Worm (Caenorhabditis elegans) whole organism, L3 larva: ENCODE measurements around the gene wbp-11.
A peak's percentile ranks its signal among the peaks of the same experiment; 100 is the strongest.

Experiments
- R02D3.7 ChIP-seq: fragments of 150-350 bp; optimal IDR thresholded peaks from 2 replicates; lab custom pipeline; 2014; ENCODE audit warnings: missing biosample characterization, missing genetic modification characterization
- ZK546.5 ChIP-seq: sonication (generic microtip); optimal IDR thresholded peaks from 2 replicates; lab custom pipeline; 2017; ENCODE audit warnings: missing biosample characterization, missing genetic modification characterization
- aly-2 ChIP-seq: fragments of 150-350 bp; optimal IDR thresholded peaks from 2 replicates; lab custom pipeline; 2014; ENCODE audit warnings: missing biosample characterization, missing genetic modification characterization
- ama-1 ChIP-seq: fragments of 150-350 bp; optimal IDR thresholded peaks from 2 replicates; lab custom pipeline; 2018
- ceh-16 ChIP-seq: sonication (generic microtip); optimal IDR thresholded peaks from 2 replicates; lab custom pipeline; 2017; ENCODE audit warnings: missing biosample characterization, missing genetic modification characterization
- ceh-28 ChIP-seq: fragments of 150-350 bp; optimal IDR thresholded peaks from 2 replicates; lab custom pipeline; 2014; ENCODE audit warnings: missing biosample characterization, missing genetic modification reagents, missing genetic modification characterization
- ceh-82 ChIP-seq: fragments of 150-350 bp; optimal IDR thresholded peaks from 2 replicates; lab custom pipeline; 2014; ENCODE audit warnings: missing biosample characterization, missing genetic modification characterization
- ceh-9 ChIP-seq: sonication (generic microtip); optimal IDR thresholded peaks from 2 replicates; lab custom pipeline; 2018; ENCODE audit warnings: missing biosample characterization, missing genetic modification characterization
- daf-12 ChIP-seq: fragments of 150-350 bp; optimal IDR thresholded peaks from 2 replicates; lab custom pipeline; 2014; ENCODE audit warnings: missing biosample characterization, missing genetic modification reagents, missing genetic modification characterization
- egl-27 ChIP-seq: sonication (generic microtip); optimal IDR thresholded peaks from 4 replicates; lab custom pipeline; 2017; ENCODE audit warnings: missing biosample characterization, missing genetic modification reagents, missing genetic modification characterization
- egl-5 ChIP-seq: fragments of 150-350 bp; optimal IDR thresholded peaks from 2 replicates; lab custom pipeline; 2017; ENCODE audit warnings: missing biosample characterization, missing genetic modification reagents, missing genetic modification characterization, inconsistent platforms
- elt-1 ChIP-seq: fragments of 150-350 bp; optimal IDR thresholded peaks from 2 replicates; lab custom pipeline; 2014; ENCODE audit warnings: missing biosample characterization, missing genetic modification characterization
- elt-2 ChIP-seq: sonication (generic microtip); optimal IDR thresholded peaks from 2 replicates; lab custom pipeline; 2016; ENCODE audit warnings: missing genetic modification reagents, mild to moderate bottlenecking, missing genetic modification characterization, missing compliant biosample characterization
- elt-3 ChIP-seq, 3 experiments: fragments of 150-350 bp in 1 of 3; sonication (generic microtip) in 2 of 3; optimal IDR thresholded peaks; 2 replicates in 2 of 3; 4 replicates in 1 of 3; lab custom pipeline; 2014 to 2017; ENCODE audit warnings: missing biosample characterization in 3 of 3, missing genetic modification characterization in 3 of 3
- eor-1 ChIP-seq, 2 experiments: fragments of 150-350 bp; optimal IDR thresholded peaks; 2 replicates each; lab custom pipeline; 2014 to 2018; ENCODE audit warnings: missing biosample characterization in 2 of 2, missing genetic modification characterization in 2 of 2
- fkh-10 ChIP-seq: sonication (generic microtip); optimal IDR thresholded peaks from 2 replicates; lab custom pipeline; 2017; ENCODE audit warnings: missing biosample characterization, missing genetic modification reagents, missing genetic modification characterization
- fkh-2 ChIP-seq: fragments of 150-350 bp; optimal IDR thresholded peaks from 2 replicates; lab custom pipeline; 2014; ENCODE audit warnings: missing biosample characterization, missing genetic modification reagents, missing genetic modification characterization
- fos-1 ChIP-seq: fragments of 150-350 bp; optimal IDR thresholded peaks from 2 replicates; lab custom pipeline; 2014; ENCODE audit warnings: missing biosample characterization, missing genetic modification characterization
- hmg-11 ChIP-seq: sonication (generic microtip); optimal IDR thresholded peaks from 2 replicates; lab custom pipeline; 2016; ENCODE audit warnings: missing genetic modification characterization, missing compliant biosample characterization
- jun-1 ChIP-seq: fragments of 150-350 bp; optimal IDR thresholded peaks from 2 replicates; lab custom pipeline; 2014; ENCODE audit warnings: missing biosample characterization, missing genetic modification reagents, missing genetic modification characterization
- lin-15B ChIP-seq: fragments of 150-350 bp; optimal IDR thresholded peaks from 2 replicates; lab custom pipeline; 2014; ENCODE audit warnings: missing biosample characterization, missing genetic modification characterization
- lin-39 ChIP-seq: fragments of 150-350 bp; optimal IDR thresholded peaks from 2 replicates; lab custom pipeline; 2018; ENCODE audit warnings: missing biosample characterization, missing genetic modification reagents, missing genetic modification characterization
- lsy-12 ChIP-seq: sonication (generic microtip); optimal IDR thresholded peaks from 2 replicates; lab custom pipeline; 2016; ENCODE audit warnings: mild to moderate bottlenecking, missing genetic modification characterization, missing compliant biosample characterization
- mdl-1 ChIP-seq: fragments of 150-350 bp; optimal IDR thresholded peaks from 2 replicates; lab custom pipeline; 2014; ENCODE audit warnings: missing biosample characterization, missing genetic modification characterization
- mml-1 ChIP-seq: fragments of 150-350 bp; sonication (generic microtip); optimal IDR thresholded peaks from 3 replicates; lab custom pipeline; 2014; ENCODE audit warnings: missing biosample characterization, missing genetic modification characterization
- nfya-1 ChIP-seq: sonication (generic microtip); optimal IDR thresholded peaks from 2 replicates; lab custom pipeline; 2017; ENCODE audit warnings: missing genetic modification characterization, mild to moderate bottlenecking, missing compliant biosample characterization, antibody characterized with exemption, moderate library complexity; ENCODE audit not compliant: insufficient read depth
- nhr-11 ChIP-seq: fragments of 150-350 bp; optimal IDR thresholded peaks from 2 replicates; lab custom pipeline; 2014; ENCODE audit warnings: missing biosample characterization, missing genetic modification characterization
- nhr-12 ChIP-seq: fragments of 150-350 bp; optimal IDR thresholded peaks from 2 replicates; lab custom pipeline; 2014; ENCODE audit warnings: missing biosample characterization, missing genetic modification characterization
- nhr-23 ChIP-seq: fragments of 150-350 bp; optimal IDR thresholded peaks from 2 replicates; lab custom pipeline; 2014; ENCODE audit warnings: missing biosample characterization, missing genetic modification reagents, missing genetic modification characterization
- nhr-237 ChIP-seq: fragments of 150-350 bp; optimal IDR thresholded peaks from 2 replicates; lab custom pipeline; 2014; ENCODE audit warnings: missing biosample characterization, missing genetic modification characterization
- nhr-25 ChIP-seq: sonication (generic microtip); optimal IDR thresholded peaks from 2 replicates; lab custom pipeline; 2017; ENCODE audit warnings: missing biosample characterization, missing genetic modification characterization
- nhr-28 ChIP-seq: fragments of 150-350 bp; optimal IDR thresholded peaks from 2 replicates; lab custom pipeline; 2014; ENCODE audit warnings: missing biosample characterization, missing genetic modification characterization
- nhr-43 ChIP-seq: sonication (generic microtip); optimal IDR thresholded peaks from 2 replicates; lab custom pipeline; 2016; ENCODE audit warnings: mild to moderate bottlenecking, missing genetic modification characterization, missing compliant biosample characterization; ENCODE audit not compliant: poor library complexity, severe bottlenecking
- nhr-67 ChIP-seq: fragments of 150-350 bp; optimal IDR thresholded peaks from 2 replicates; lab custom pipeline; 2014; ENCODE audit warnings: missing biosample characterization, missing genetic modification characterization
- nhr-76 ChIP-seq: fragments of 150-350 bp; sonication (generic microtip); optimal IDR thresholded peaks from 5 replicates; lab custom pipeline; 2014; ENCODE audit warnings: missing biosample characterization, missing genetic modification characterization
- nhr-77 ChIP-seq: fragments of 150-350 bp; optimal IDR thresholded peaks from 2 replicates; lab custom pipeline; 2014; ENCODE audit warnings: missing biosample characterization, missing genetic modification characterization
- pha-4 ChIP-seq: fragments of 150-350 bp; optimal IDR thresholded peaks from 2 replicates; lab custom pipeline; 2014; ENCODE audit warnings: missing biosample characterization, missing genetic modification reagents, missing genetic modification characterization
- pqm-1 ChIP-seq: fragments of 150-350 bp; optimal IDR thresholded peaks from 2 replicates; lab custom pipeline; 2017; ENCODE audit warnings: missing biosample characterization, missing genetic modification characterization, inconsistent platforms
- sea-2 ChIP-seq: fragments of 150-350 bp; sonication (generic microtip); optimal IDR thresholded peaks from 4 replicates; lab custom pipeline; 2014; ENCODE audit warnings: missing biosample characterization, missing genetic modification reagents, missing genetic modification characterization
- skn-1 ChIP-seq: fragments of 150-350 bp; optimal IDR thresholded peaks from 2 replicates; lab custom pipeline; 2014; ENCODE audit warnings: missing biosample characterization, missing genetic modification characterization
- snpc-4 ChIP-seq: fragments of 150-350 bp; optimal IDR thresholded peaks from 2 replicates; lab custom pipeline; 2014; ENCODE audit warnings: missing biosample characterization, missing genetic modification characterization
- tbx-2 ChIP-seq: sonication (generic microtip); optimal IDR thresholded peaks from 2 replicates; lab custom pipeline; 2016; ENCODE audit warnings: mild to moderate bottlenecking, missing genetic modification characterization, missing compliant biosample characterization
- unc-39 ChIP-seq: sonication (generic microtip); optimal IDR thresholded peaks from 4 replicates; lab custom pipeline; 2017; ENCODE audit warnings: missing biosample characterization, missing genetic modification characterization
- unc-62 ChIP-seq: fragments of 150-350 bp; sonication (generic microtip); optimal IDR thresholded peaks from 4 replicates; lab custom pipeline; 2014; ENCODE audit warnings: missing biosample characterization, missing genetic modification reagents, missing genetic modification characterization
- zag-1 ChIP-seq: fragments of 150-350 bp; optimal IDR thresholded peaks from 2 replicates; lab custom pipeline; 2014; ENCODE audit warnings: missing biosample characterization, missing genetic modification characterization
- ztf-11 ChIP-seq: fragments of 150-350 bp; optimal IDR thresholded peaks from 2 replicates; lab custom pipeline; 2014; ENCODE audit warnings: missing biosample characterization, missing genetic modification characterization
- ztf-4 ChIP-seq: fragments of 150-350 bp; optimal IDR thresholded peaks from 2 replicates; lab custom pipeline; 2014; ENCODE audit warnings: missing biosample characterization, missing genetic modification characterization

wbp-11 gene

DNA sequence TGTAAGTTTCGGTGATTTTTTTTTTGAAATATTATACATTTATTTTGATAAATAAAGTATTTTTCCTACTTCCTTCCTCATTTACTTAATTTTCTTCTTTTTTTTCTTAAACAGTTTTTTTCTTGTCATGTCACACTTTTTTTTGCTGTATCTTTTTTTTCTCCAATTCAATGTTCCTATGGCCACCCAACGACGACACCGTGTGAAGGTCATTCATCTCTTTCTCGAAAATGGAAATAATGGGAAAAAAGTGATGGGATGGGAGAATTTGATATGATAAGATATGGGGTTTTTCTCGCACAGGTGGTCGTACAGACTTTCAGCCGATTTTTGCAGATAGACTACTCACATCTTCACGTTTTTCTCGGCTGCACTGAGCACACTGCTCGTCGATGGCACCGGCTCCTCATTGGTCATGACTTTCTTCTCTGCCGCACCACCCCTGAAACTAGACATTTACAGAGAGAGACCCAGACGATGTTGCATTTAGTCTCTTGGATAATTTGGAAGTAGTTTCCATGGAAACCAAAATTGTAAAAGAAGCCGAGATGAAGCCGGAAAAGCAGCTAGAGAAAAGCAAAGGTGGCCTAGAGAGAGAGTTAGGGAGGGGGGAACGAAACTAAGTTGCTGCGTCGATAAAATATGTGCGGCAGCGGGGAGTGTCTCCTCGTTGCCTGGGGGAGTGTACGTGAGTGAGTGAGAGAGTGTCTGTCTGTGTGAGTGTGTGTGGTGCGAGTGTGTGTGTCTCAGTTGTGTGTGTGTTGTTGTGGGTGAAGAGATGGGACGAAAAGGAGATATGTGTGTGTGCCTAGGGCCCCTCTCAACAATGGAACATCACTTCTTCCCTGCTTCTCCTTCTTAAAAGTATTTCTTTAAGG is 3.6 kb upstream of the wbp-11 start, which contains the start of gene daf-19:
Gene daf-19, minus strand, starts transcription at position 442 of the 878 bp plus-strand sequence.
- TF ChIP-seq zag-1 = no peak
- peak; percentile 43 for TF ChIP-seq lin-39 (tag; lab: Kevin White, UChicago)
- no peak for TF ChIP-seq elt-1 (tag; lab: Kevin White, UChicago)
- no peak for TF ChIP-seq nhr-28
- TF ChIP-seq egl-5 (tag; lab: Kevin White, UChicago) = peak; percentile 20
- TF ChIP-seq tbx-2 = peak; percentile 46
- no peak for TF ChIP-seq ceh-28 (tag; lab: Kevin White, UChicago)
- no peak for TF ChIP-seq ceh-9 (tag; lab: Kevin White, UChicago)
- TF ChIP-seq nfya-1 (tag; lab: Kevin White, UChicago) = peak; percentile 76
- no peak for TF ChIP-seq ztf-4 (tag; lab: Kevin White, UChicago)
- TF ChIP-seq nhr-67 (tag; lab: Kevin White, UChicago) = no peak
- TF ChIP-seq nhr-76 (tag; lab: Kevin White, UChicago) = no peak
- TF ChIP-seq egl-27 = no peak
- TF ChIP-seq daf-12 (tag; lab: Kevin White, UChicago) = no peak
- no peak for TF ChIP-seq skn-1 (tag; lab: Kevin White, UChicago)
- TF ChIP-seq pqm-1 = peak; percentile 4
- no peak for TF ChIP-seq mdl-1 (tag; lab: Kevin White, UChicago)
- no peak for TF ChIP-seq jun-1 (tag; lab: Kevin White, UChicago)
- TF ChIP-seq lsy-12 = peak; percentile 19
- no peak for TF ChIP-seq nhr-237 (tag; lab: Kevin White, UChicago)
- no peak for TF ChIP-seq sea-2
- peak; percentile 26 for TF ChIP-seq nhr-23 (tag; lab: Kevin White, UChicago)
- peak; percentile 96 for TF ChIP-seq hmg-11 (tag; lab: Kevin White, UChicago)
- TF ChIP-seq lin-15B (tag; lab: Kevin White, UChicago) = peak; percentile 55
- no peak for TF ChIP-seq unc-39 (tag; lab: Kevin White, UChicago)
- TF ChIP-seq eor-1 (tag; optimal IDR thresholded peaks at IDR 0.05; lab: Kevin White, UChicago) = no peak
- peak; percentile 47 for TF ChIP-seq elt-2
- peak; percentile 70 for TF ChIP-seq pha-4 (tag; lab: Kevin White, UChicago)
- peak; percentile 38 for TF ChIP-seq ama-1 (lab: Kevin White, UChicago)
- TF ChIP-seq mml-1 (tag; lab: Kevin White, UChicago) = no peak
- no peak for TF ChIP-seq ceh-82
- no peak for TF ChIP-seq nhr-12 (tag; lab: Kevin White, UChicago)
- TF ChIP-seq fkh-10 = peak; percentile 4
- no peak for TF ChIP-seq R02D3.7 (tag; lab: Kevin White, UChicago)
- TF ChIP-seq nhr-43 (tag; lab: Kevin White, UChicago) = no peak
- TF ChIP-seq nhr-25 = peak; percentile 7
- no peak for TF ChIP-seq unc-62 (GFP tag; lab: Kevin White, UChicago)
- TF ChIP-seq fkh-2 (tag; lab: Kevin White, UChicago) = no peak
- TF ChIP-seq elt-3 (tag; optimal IDR thresholded peaks at IDR 0.05; lab: Kevin White, UChicago) = no peak
- TF ChIP-seq fos-1 = no peak
- TF ChIP-seq nhr-11 (tag; lab: Kevin White, UChicago) = peak; percentile 95
- TF ChIP-seq ztf-11 (tag; lab: Kevin White, UChicago) = no peak
- no peak for TF ChIP-seq aly-2
- no peak for TF ChIP-seq ceh-16 (tag; lab: Kevin White, UChicago)
- TF ChIP-seq snpc-4 (tag; lab: Kevin White, UChicago) = no peak
- no peak for TF ChIP-seq nhr-77 (tag; lab: Kevin White, UChicago)
- no peak for TF ChIP-seq ZK546.5 (tag; lab: Kevin White, UChicago)
